Worm (Caenorhabditis elegans) whole organism, late embryonic: ENCODE measurements around the gene dyci-1.

Experiments
- C08G9.2 ChIP-seq: sonication (generic microtip); optimal IDR thresholded peaks from 2 replicates; lab custom pipeline; 2016; ENCODE audit warnings: mild to moderate bottlenecking, missing genetic modification characterization, moderate library complexity, missing compliant biosample characterization
- ceh-22 ChIP-seq: sonication (generic microtip); optimal IDR thresholded peaks from 2 replicates; lab custom pipeline; 2017; ENCODE audit warnings: missing biosample characterization, missing genetic modification characterization
- nhr-11 ChIP-seq: fragments of 150-350 bp; optimal IDR thresholded peaks from 2 replicates; lab custom pipeline; 2014; ENCODE audit warnings: missing biosample characterization, missing genetic modification characterization

ce11 chrIV:6821709-6822108 is 36.6 kb upstream of the dyci-1 start:
- TF ChIP-seq C08G9.2 (no peak), nhr-11 (no peak), ceh-22 (tag; lab: Kevin White, UChicago) (no peak)
